Fruit fly (Drosophila melanogaster): ENCODE results near the gene Icmt.

Icmt gene

DNA sequence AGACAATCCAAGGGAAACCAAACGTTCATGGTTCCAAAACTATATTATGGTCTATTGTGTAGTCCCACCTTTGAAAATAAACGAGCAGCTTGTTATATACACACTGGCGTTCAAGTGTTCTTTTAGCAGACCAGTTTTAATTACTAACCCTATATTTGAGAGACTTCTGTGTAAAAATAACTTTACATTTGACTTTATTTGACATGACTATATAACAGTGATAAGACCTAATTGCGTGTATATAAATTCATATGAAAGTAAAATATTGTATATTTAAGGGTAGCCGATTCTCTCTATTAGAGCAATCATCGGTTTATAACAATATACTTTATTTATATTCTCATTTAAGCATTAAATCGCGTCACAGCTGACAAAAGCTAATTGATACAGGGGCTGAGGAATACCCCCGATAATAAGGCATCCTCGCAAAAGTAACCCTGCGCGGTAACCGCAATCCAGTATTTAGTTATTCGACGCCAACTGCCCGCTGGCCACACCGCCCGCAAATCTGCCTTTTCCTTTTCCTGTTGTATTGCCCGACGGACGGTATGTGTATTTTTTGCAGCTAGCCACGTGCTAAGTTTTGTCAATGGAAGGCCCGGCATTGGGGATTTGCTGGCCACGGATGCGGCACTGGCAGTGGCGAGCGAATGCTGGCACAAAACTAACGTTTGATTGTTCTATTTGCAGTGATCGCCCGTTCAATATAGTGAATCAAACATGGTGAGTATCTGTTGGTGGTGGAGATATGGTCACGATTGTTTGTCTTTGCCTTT lies 23.4 kb downstream of the Icmt start, which contains the start of gene RpS4 (continued):
- TF ChIP-seq Neu2 (GFP tag; optimal IDR thresholded peaks at IDR 0.05; ENCODE audit: borderline replicate concordance) = peak; percentile 65
- peak; percentile 78 for TF ChIP-seq CG2678 (tag; optimal IDR thresholded peaks at IDR 0.05)
- peak; percentile 80 for TF ChIP-seq zen (tag; optimal IDR thresholded peaks at IDR 0.05)
- TF ChIP-seq Mes4 (GFP tag; optimal IDR thresholded peaks at IDR 0.05) = peak; percentile 95
- TF ChIP-seq Gug (GFP tag; IDR thresholded peaks at IDR 0.05) = peak; percentile 89
- TF ChIP-seq lilli (GFP tag; optimal IDR thresholded peaks at IDR 0.05) = peak; percentile 74
- TF ChIP-seq psq (GFP tag; optimal IDR thresholded peaks at IDR 0.05) = peak; percentile 64
- TF ChIP-seq Lpt (GFP tag; optimal IDR thresholded peaks at IDR 0.05) = no peak
- peak; percentile 86 for TF ChIP-seq CHES-1-like (GFP tag; optimal IDR thresholded peaks at IDR 0.05)
- peak; percentile 95 for TF ChIP-seq CG12219 (GFP tag; optimal IDR thresholded peaks at IDR 0.05)
- TF ChIP-seq Bgb (GFP tag; IDR thresholded peaks at IDR 0.05; ENCODE audit: partially characterized antibody) = peak; percentile 57; the same call in 1 of the 2 replicates
- TF ChIP-seq gt (GFP tag; IDR thresholded peaks at IDR 0.05) = peak; percentile 62; the same call in 1 of the 2 replicates
- TF ChIP-seq pho (GFP tag; optimal IDR thresholded peaks at IDR 0.05) = peak; percentile 83
- TF ChIP-seq CG8478 (optimal IDR thresholded peaks at IDR 0.05) = no peak
- TF ChIP-seq pzg (GFP tag; optimal IDR thresholded peaks at IDR 0.05) = peak; percentile 95
- peak; percentile 81 for TF ChIP-seq Fer2 (tag; optimal IDR thresholded peaks at IDR 0.05)
- TF ChIP-seq Ets97D (GFP tag; optimal IDR thresholded peaks at IDR 0.05) = peak; percentile 99
- peak; percentile 87 for TF ChIP-seq Max (GFP tag; optimal IDR thresholded peaks at IDR 0.05)
- TF ChIP-seq ems (GFP tag; optimal IDR thresholded peaks at IDR 0.05) = peak; percentile 79
- peak; percentile 92 for TF ChIP-seq sr (GFP tag; IDR thresholded peaks at IDR 0.05)
- TF ChIP-seq Drgx (GFP tag; IDR thresholded peaks at IDR 0.05) = peak; percentile 49
- TF ChIP-seq CG17612 (GFP tag; IDR thresholded peaks at IDR 0.05) = peak; percentile 77
- peak; percentile 83 for TF ChIP-seq CG6683 (GFP tag; optimal IDR thresholded peaks at IDR 0.05)
- peak; percentile 46; the same call in 1 of the 3 replicates for TF ChIP-seq knrl (GFP tag; IDR thresholded peaks at IDR 0.05; ENCODE audit: partially characterized antibody)
- peak; percentile 72; the same call in 1 of the 2 replicates for TF ChIP-seq toy (GFP tag; IDR thresholded peaks at IDR 0.05)
- peak; percentile 35; the same call in 1 of the 2 replicates for TF ChIP-seq ato (GFP tag; IDR thresholded peaks at IDR 0.05; ENCODE audit: partially characterized antibody)
- TF ChIP-seq CG10274 (GFP tag; optimal IDR thresholded peaks at IDR 0.05) = peak; percentile 85
- peak; percentile 100 for TF ChIP-seq MESR4 (GFP tag; optimal IDR thresholded peaks at IDR 0.05)
- TF ChIP-seq CG31441 (GFP tag; IDR thresholded peaks at IDR 0.05) = peak; percentile 82
- TF ChIP-seq crp (GFP tag; optimal IDR thresholded peaks at IDR 0.05) = peak in 1 of 2 experiments; percentile 62
- peak; percentile 76 to 77 for TF ChIP-seq chif (GFP tag; optimal IDR thresholded peaks at IDR 0.05)
- TF ChIP-seq Stat92E (GFP tag; optimal IDR thresholded peaks at IDR 0.05) = peak in 1 of 3 experiments; percentile 83
- peak; percentile 73 for TF ChIP-seq Usf (GFP tag; optimal IDR thresholded peaks at IDR 0.05)
- peak; percentile 85 for TF ChIP-seq pfk (GFP tag; optimal IDR thresholded peaks at IDR 0.05)
- TF ChIP-seq HmgD (GFP tag; optimal IDR thresholded peaks at IDR 0.05) = peak; percentile 70
- TF ChIP-seq CG11398 (GFP tag; optimal IDR thresholded peaks at IDR 0.05) = peak; percentile 82
- TF ChIP-seq tio (GFP tag; optimal IDR thresholded peaks at IDR 0.05) = no peak
- TF ChIP-seq sim (GFP tag; IDR thresholded peaks at IDR 0.05) = peak; percentile 83
- TF ChIP-seq cad (GFP tag; optimal IDR thresholded peaks at IDR 0.05) = no peak
- peak; percentile 63; the same call in 2 of the 3 replicates for TF ChIP-seq CG2889 (GFP tag; IDR thresholded peaks at IDR 0.05)
- no peak for TF ChIP-seq CG7357 (GFP tag; IDR thresholded peaks at IDR 0.05)
- TF ChIP-seq nerfin-1 (tag; optimal IDR thresholded peaks at IDR 0.05) = peak; percentile 80
- peak; percentile 97 for TF ChIP-seq CG6813 (GFP tag; optimal IDR thresholded peaks at IDR 0.05)
- peak; percentile 34 for TF ChIP-seq lbe (GFP tag; optimal IDR thresholded peaks at IDR 0.05)
- peak; percentile 68 for TF ChIP-seq CG18262 (tag; optimal IDR thresholded peaks at IDR 0.05)
- no peak for TF ChIP-seq zen2 (GFP tag; IDR thresholded peaks at IDR 0.05; ENCODE audit: partially characterized antibody)
- peak; percentile 63 for TF ChIP-seq TFAM (GFP tag; optimal IDR thresholded peaks at IDR 0.05)
- TF ChIP-seq CG6272 (GFP tag; IDR thresholded peaks at IDR 0.05) = peak; percentile 76
- peak; percentile 98 for TF ChIP-seq Ets65A (GFP tag)

Measured in whole organism, embryonic.